Fruit fly (Drosophila melanogaster) whole organism, embryonic: ENCODE data around the gene CG17982.

Experiments used
- Asciz ChIP-seq: fragments of 200-800 bp; sonication (Bioruptor generic); optimal IDR thresholded peaks from 2 replicates; lab custom pipeline; 2017; ENCODE audit warnings: missing biosample characterization, mild to moderate bottlenecking, missing genetic modification characterization, missing genetic modification reagents
- CG10209 ChIP-seq: fragments of 200-800 bp; sonication (Bioruptor generic); optimal IDR thresholded peaks from 3 replicates; lab custom pipeline; 2017; ENCODE audit warnings: missing biosample characterization, mild to moderate bottlenecking, missing genetic modification characterization, missing genetic modification reagents
- CG11695 ChIP-seq: fragments of 200-800 bp; sonication (Bioruptor generic); IDR thresholded peaks from 3 replicates; pipeline ENCODE4 v1.3.6; 2022; ENCODE audit warnings: missing biosample characterization, missing genetic modification characterization
- CG11723 ChIP-seq: fragments of 200-800 bp; sonication (Bioruptor generic); optimal IDR thresholded peaks from 2 replicates; lab custom pipeline; 2017; ENCODE audit warnings: missing biosample characterization, mild to moderate bottlenecking, missing genetic modification characterization
- CG12942 ChIP-seq: fragments of 200-800 bp; sonication (Bioruptor generic); optimal IDR thresholded peaks from 3 replicates; lab custom pipeline; 2016; ENCODE audit warnings: missing biosample characterization, missing genetic modification characterization
- CG14441 ChIP-seq: fragments of 200-800 bp; sonication (Bioruptor generic); IDR thresholded peaks from 2 replicates; pipeline ENCODE4 v1.3.6; 2022; ENCODE audit warnings: missing biosample characterization, missing genetic modification characterization
- CG15011 ChIP-seq: fragments of 200-800 bp; sonication (Bioruptor generic); optimal IDR thresholded peaks from 3 replicates; lab custom pipeline; 2018; ENCODE audit warnings: missing biosample characterization, mild to moderate bottlenecking, missing genetic modification characterization
- CG15269 ChIP-seq: fragments of 200-800 bp; sonication (Bioruptor generic); optimal IDR thresholded peaks from 2 replicates; lab custom pipeline; 2018; ENCODE audit warnings: missing biosample characterization, mild to moderate bottlenecking, missing genetic modification characterization, moderate library complexity
- CG15514 ChIP-seq: fragments of 200-800 bp; sonication (Bioruptor generic); optimal IDR thresholded peaks from 3 replicates; lab custom pipeline; 2017; ENCODE audit warnings: missing biosample characterization, missing genetic modification characterization, mild to moderate bottlenecking, moderate library complexity, missing genetic modification reagents
- CG16779 ChIP-seq: fragments of 200-800 bp; sonication (Bioruptor generic); IDR thresholded peaks from 2 replicates; pipeline ENCODE4 v1.3.6; 2022; ENCODE audit warnings: missing biosample characterization, missing genetic modification characterization
- CG17361 ChIP-seq: fragments of 200-800 bp; sonication (Bioruptor generic); IDR thresholded peaks from 3 replicates; pipeline ENCODE4 v1.3.6; 2022; ENCODE audit warnings: missing biosample characterization, missing genetic modification characterization
- CG17829 ChIP-seq: fragments of 200-800 bp; optimal IDR thresholded peaks from 2 replicates; lab custom pipeline; 2019; ENCODE audit warnings: missing biosample characterization, mild to moderate bottlenecking, missing genetic modification characterization, moderate library complexity
- CG2116 ChIP-seq: fragments of 200-800 bp; sonication (Bioruptor generic); optimal IDR thresholded peaks from 3 replicates; lab custom pipeline; 2018; ENCODE audit warnings: missing biosample characterization, mild to moderate bottlenecking, missing genetic modification characterization
- CG2202 ChIP-seq: fragments of 200-800 bp; sonication (Bioruptor generic); optimal IDR thresholded peaks from 2 replicates; lab custom pipeline; 2018; ENCODE audit warnings: missing biosample characterization, mild to moderate bottlenecking, missing genetic modification characterization
- CG3163 ChIP-seq: fragments of 200-800 bp; sonication (Bioruptor generic); optimal IDR thresholded peaks from 3 replicates; lab custom pipeline; 2016; ENCODE audit warnings: missing biosample characterization, missing genetic modification characterization
- CG3281 ChIP-seq: fragments of 200-800 bp; sonication (Bioruptor generic); optimal IDR thresholded peaks from 3 replicates; lab custom pipeline; 2017; ENCODE audit warnings: missing biosample characterization, mild to moderate bottlenecking, missing genetic modification characterization
- CG4424 ChIP-seq: fragments of 200-800 bp; sonication (Bioruptor generic); optimal IDR thresholded peaks from 3 replicates; lab custom pipeline; 2016; ENCODE audit warnings: missing biosample characterization, missing genetic modification characterization
- CG6654 ChIP-seq: fragments of 200-800 bp; sonication (Bioruptor generic); optimal IDR thresholded peaks from 2 replicates; lab custom pipeline; 2017; ENCODE audit warnings: missing biosample characterization, mild to moderate bottlenecking, missing genetic modification characterization
- CG6854 ChIP-seq: fragments of 200-800 bp; sonication (Bioruptor generic); optimal IDR thresholded peaks from 3 replicates; lab custom pipeline; 2017; ENCODE audit warnings: missing biosample characterization, mild to moderate bottlenecking, missing genetic modification characterization
- CG7357 ChIP-seq: fragments of 200-800 bp; sonication (Bioruptor generic); IDR thresholded peaks from 3 replicates; pipeline ENCODE4 v1.3.6; 2022; ENCODE audit warnings: missing biosample characterization, missing genetic modification characterization
- CG8089 ChIP-seq: fragments of 200-800 bp; sonication (Bioruptor generic); optimal IDR thresholded peaks from 3 replicates; lab custom pipeline; 2016; ENCODE audit warnings: missing biosample characterization, missing genetic modification characterization
- CG8478 ChIP-seq: fragments of >200 bp; optimal IDR thresholded peaks from 2 replicates; lab custom pipeline; 2018
- CG8765 ChIP-seq: fragments of 200-800 bp; sonication (Bioruptor generic); IDR thresholded peaks from 2 replicates; pipeline ENCODE4 v1.3.6; 2022; ENCODE audit warnings: missing biosample characterization, missing genetic modification characterization
- D19A ChIP-seq: fragments of 200-800 bp; optimal IDR thresholded peaks from 3 replicates; lab custom pipeline; 2019; ENCODE audit warnings: missing biosample characterization, mild to moderate bottlenecking, missing genetic modification characterization, moderate library complexity
- Dbx ChIP-seq: fragments of 200-800 bp; sonication (Bioruptor generic); IDR thresholded peaks from 3 replicates; pipeline ENCODE4 v1.3.6; 2022; ENCODE audit warnings: missing biosample characterization, missing genetic modification characterization
- Eip74EF ChIP-seq, 2 experiments: fragments of 200-800 bp in 1 of 2; fragments of >200 bp in 1 of 2; sonication (Bioruptor generic) in 1 of 2; optimal IDR thresholded peaks; 2 replicates each; lab custom pipeline; 2017 to 2019; ENCODE audit warnings: missing biosample characterization in 2 of 2, missing genetic modification characterization in 2 of 2, mild to moderate bottlenecking in 1 of 2, moderate library complexity in 1 of 2
- Elba2 ChIP-seq: fragments of 200-800 bp; sonication (Bioruptor generic); optimal IDR thresholded peaks from 3 replicates; lab custom pipeline; 2016; ENCODE audit warnings: missing biosample characterization, missing genetic modification characterization
- Hr51 ChIP-seq, 2 experiments: fragments of 200-800 bp; sonication (Bioruptor generic); optimal IDR thresholded peaks; 2 replicates in 1 of 2; 3 replicates in 1 of 2; lab custom pipeline; 2016 to 2018; ENCODE audit warnings: missing biosample characterization in 2 of 2, missing genetic modification characterization in 2 of 2, mild to moderate bottlenecking in 1 of 2, moderate library complexity in 1 of 2
- Med ChIP-seq: fragments of 200-800 bp; sonication (Bioruptor generic); peaks from one replicate; lab custom pipeline; 2016; ENCODE audit warnings: missing biosample characterization, missing genetic modification characterization, mild to moderate bottlenecking, inconsistent platforms, moderate library complexity
- NfI ChIP-seq: fragments of 200-800 bp; sonication (Bioruptor generic); optimal IDR thresholded peaks from 3 replicates; lab custom pipeline; 2018; ENCODE audit warnings: missing biosample characterization, mild to moderate bottlenecking, missing genetic modification characterization, moderate library complexity
- Optix ChIP-seq: fragments of 200-800 bp; sonication (Bioruptor generic); IDR thresholded peaks from 3 replicates; pipeline ENCODE4 v1.3.6; 2022; ENCODE audit warnings: missing biosample characterization, missing genetic modification characterization
- ase ChIP-seq: fragments of 200-800 bp; sonication (Bioruptor generic); IDR thresholded peaks from 3 replicates; pipeline ENCODE4 v1.3.6; 2022; ENCODE audit warnings: missing biosample characterization, missing genetic modification characterization
- danr ChIP-seq: fragments of 200-800 bp; sonication (Bioruptor generic); IDR thresholded peaks from 2 replicates; pipeline ENCODE4 v1.3.6; 2022; ENCODE audit warnings: missing biosample characterization, missing genetic modification characterization
- dm ChIP-seq: fragments of 200-800 bp; sonication (Bioruptor generic); optimal IDR thresholded peaks from 3 replicates; lab custom pipeline; 2016; ENCODE audit warnings: missing biosample characterization, missing genetic modification characterization
- eve ChIP-seq, 2 experiments: fragments of >200 bp; optimal IDR thresholded peaks; 2 replicates each; lab custom pipeline; 2017; ENCODE audit warnings: missing biosample characterization in 2 of 2, missing genetic modification characterization in 2 of 2
- ftz-f1 ChIP-seq: fragments of 200-800 bp; sonication (Bioruptor generic); optimal IDR thresholded peaks from 2 replicates; lab custom pipeline; 2016; ENCODE audit warnings: missing biosample characterization, missing genetic modification characterization
- gcm ChIP-seq: fragments of 200-800 bp; sonication (Bioruptor generic); optimal IDR thresholded peaks from 2 replicates; lab custom pipeline; 2019; ENCODE audit warnings: missing biosample characterization, mild to moderate bottlenecking, missing genetic modification characterization, moderate library complexity
- gfzf ChIP-seq: fragments of 200-800 bp; sonication (Bioruptor generic); optimal IDR thresholded peaks from 2 replicates; lab custom pipeline; 2016; ENCODE audit warnings: missing biosample characterization, mild to moderate bottlenecking, missing genetic modification characterization, moderate library complexity
- gt ChIP-seq: fragments of 200-800 bp; sonication (Bioruptor generic); IDR thresholded peaks from 2 replicates; pipeline ENCODE4 v1.3.6; 2022; ENCODE audit warnings: missing biosample characterization, missing genetic modification characterization
- luna ChIP-seq: fragments of 200-800 bp; sonication (Bioruptor generic); optimal IDR thresholded peaks from 2 replicates; lab custom pipeline; 2016; ENCODE audit warnings: missing biosample characterization, missing genetic modification characterization
- pb ChIP-seq: fragments of 200-800 bp; sonication (Bioruptor generic); optimal IDR thresholded peaks from 3 replicates; lab custom pipeline; 2016; ENCODE audit warnings: missing biosample characterization, missing genetic modification characterization
- pros ChIP-seq: fragments of 200-800 bp; sonication (Bioruptor generic); optimal IDR thresholded peaks from 3 replicates; lab custom pipeline; 2019; ENCODE audit warnings: missing biosample characterization, mild to moderate bottlenecking, missing genetic modification characterization, moderate library complexity
- sc ChIP-seq, 3 experiments: fragments of >200 bp in 2 of 3; fragments of 200-800 bp in 1 of 3; sonication (Bioruptor generic) in 1 of 3; optimal IDR thresholded peaks; 2 replicates in 2 of 3; 3 replicates in 1 of 3; lab custom pipeline; 2017; ENCODE audit warnings: mild to moderate bottlenecking in 1 of 3, missing biosample characterization in 1 of 3, missing genetic modification characterization in 1 of 3, missing genetic modification reagents in 1 of 3
- sens-2 ChIP-seq: fragments of 200-800 bp; sonication (Bioruptor generic); IDR thresholded peaks from 2 replicates; pipeline ENCODE4 v1.3.6; 2022; ENCODE audit warnings: missing biosample characterization, missing genetic modification characterization
- seq ChIP-seq: fragments of 200-800 bp; sonication (Bioruptor generic); IDR thresholded peaks from 2 replicates; pipeline ENCODE4 v1.3.6; 2022; ENCODE audit warnings: missing biosample characterization, missing genetic modification characterization
- sisA ChIP-seq: fragments of 200-800 bp; sonication (Bioruptor generic); IDR thresholded peaks from 2 replicates; pipeline ENCODE4 v1.3.6; 2022; ENCODE audit warnings: missing biosample characterization, missing genetic modification characterization
- twi ChIP-seq: fragments of 200-800 bp; optimal IDR thresholded peaks from 2 replicates; lab custom pipeline; 2019; ENCODE audit warnings: missing biosample characterization, mild to moderate bottlenecking, missing genetic modification characterization, moderate library complexity
- unpg ChIP-seq: fragments of 200-800 bp; sonication (Bioruptor generic); optimal IDR thresholded peaks from 3 replicates; lab custom pipeline; 2018; ENCODE audit warnings: missing biosample characterization, mild to moderate bottlenecking, missing genetic modification characterization, moderate library complexity
- vfl ChIP-seq: fragments of 200-800 bp; sonication (Bioruptor generic); optimal IDR thresholded peaks from 2 replicates; lab custom pipeline; 2016; ENCODE audit warnings: missing biosample characterization, missing genetic modification characterization
- vnd ChIP-seq: fragments of 200-800 bp; sonication (Bioruptor generic); IDR thresholded peaks from 3 replicates; pipeline ENCODE4 v1.3.6; 2022; ENCODE audit warnings: missing biosample characterization, missing genetic modification characterization; ENCODE audit not compliant: partially characterized antibody
- vvl ChIP-seq: fragments of 200-800 bp; sonication (Bioruptor generic); IDR thresholded peaks from 2 replicates; pipeline ENCODE4 v1.3.6; 2022; ENCODE audit warnings: missing biosample characterization, missing genetic modification characterization
- z ChIP-seq: fragments of 200-800 bp; sonication (Bioruptor generic); IDR thresholded peaks from 3 replicates; pipeline ENCODE4 v1.3.6; 2022; ENCODE audit warnings: missing biosample characterization, missing genetic modification characterization

The CG17982 gene

DNA sequence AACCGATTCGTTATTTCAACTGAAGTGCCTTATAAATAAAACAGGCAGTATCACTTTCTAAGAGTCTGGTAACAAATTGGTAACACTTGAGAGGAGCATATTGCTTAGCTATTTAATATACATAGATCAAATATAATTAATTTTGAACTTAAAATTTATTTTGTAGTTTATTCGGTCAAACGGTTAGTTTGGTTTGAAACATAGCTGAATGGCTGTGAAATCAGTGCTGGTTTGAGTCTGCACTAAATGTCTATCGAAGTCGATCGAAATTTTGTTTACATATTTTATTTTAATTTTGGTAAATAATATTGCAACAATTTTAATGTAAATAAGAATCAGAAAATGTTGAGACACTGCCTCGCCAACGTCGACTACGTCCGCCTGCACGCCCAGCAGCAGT lies 4.9 kb upstream of the CG17982 start, which contains the start of gene CG10959 (continued):
- TF ChIP-seq CG3163 (GFP tag; lab: Kevin White, UChicago) (no peak), Optix (no peak), CG15514 (peak; percentile 67), vfl (GFP tag; lab: Kevin White, UChicago) (no peak), CG15269 (tag; lab: Kevin White, UChicago) (no peak), CG8478 (lab: Kevin White, UChicago) (no peak), vnd (GFP tag; lab: Robert Waterston, UW) (no peak), CG16779 (no peak), CG8765 (GFP tag; lab: Robert Waterston, UW) (no peak), danr (GFP tag; lab: Robert Waterston, UW) (no peak), sc (optimal IDR thresholded peaks at IDR 0.05; lab: Kevin White, UChicago) (no peak), sc (GFP tag; optimal IDR thresholded peaks at IDR 0.05; lab: Kevin White, UChicago) (no peak), Med (peak; percentile 0), dm (GFP tag; lab: Kevin White, UChicago) (no peak), CG6854 (GFP tag; lab: Kevin White, UChicago) (no peak), z (no peak), ftz-f1 (GFP tag; lab: Kevin White, UChicago) (no peak), Asciz (GFP tag; lab: Kevin White, UChicago) (no peak), CG2116 (peak; percentile 30), CG17829 (tag; lab: Kevin White, UChicago) (no peak), D19A (tag; lab: Kevin White, UChicago) (no peak), CG15011 (GFP tag; lab: Kevin White, UChicago) (no peak), CG12942 (GFP tag; lab: Kevin White, UChicago) (no peak), gt (GFP tag; lab: Robert Waterston, UW) (no peak), CG4424 (GFP tag; lab: Kevin White, UChicago) (no peak), vvl (GFP tag; lab: Robert Waterston, UW) (no peak), eve (GFP tag; optimal IDR thresholded peaks at IDR 0.05; lab: Kevin White, UChicago) (no peak), CG6654 (no peak), Elba2 (no peak), Eip74EF (GFP tag; optimal IDR thresholded peaks at IDR 0.05; lab: Kevin White, UChicago) (no peak), Hr51 (GFP tag; optimal IDR thresholded peaks at IDR 0.05; lab: Kevin White, UChicago) (no peak), ase (GFP tag; lab: Robert Waterston, UW) (no peak), gcm (no peak), NfI (GFP tag; lab: Kevin White, UChicago) (no peak), CG11723 (GFP tag; lab: Kevin White, UChicago) (no peak), CG2202 (no peak), seq (no peak), CG14441 (GFP tag; lab: Robert Waterston, UW) (no peak), pros (GFP tag; lab: Kevin White, UChicago) (no peak), CG11695 (GFP tag; lab: Robert Waterston, UW) (no peak), sens-2 (GFP tag; lab: Robert Waterston, UW) (peak; percentile 51), CG7357 (GFP tag; lab: Robert Waterston, UW) (no peak), pb (no peak), twi (tag; lab: Kevin White, UChicago) (no peak), sisA (GFP tag; lab: Robert Waterston, UW) (no peak), CG8089 (GFP tag; lab: Kevin White, UChicago) (no peak), CG10209 (GFP tag; lab: Kevin White, UChicago) (no peak), unpg (GFP tag; lab: Kevin White, UChicago) (no peak), CG3281 (GFP tag; lab: Kevin White, UChicago) (no peak), luna (GFP tag; lab: Kevin White, UChicago) (no peak), CG17361 (GFP tag; lab: Robert Waterston, UW) (no peak), Dbx (GFP tag; lab: Robert Waterston, UW) (no peak), gfzf (GFP tag; lab: Kevin White, UChicago) (peak; percentile 17)
